Worm (Caenorhabditis elegans) whole organism, L4 larva: Measurements from ENCODE around the gene C02G6.2.
A peak's percentile ranks its signal among the peaks of the same experiment; 100 is the strongest.

ENCODE experiments used
- F37D6.2 ChIP-seq: sonication (generic microtip); optimal IDR thresholded peaks from 2 replicates; lab custom pipeline; 2016; ENCODE audit warnings: mild to moderate bottlenecking, missing genetic modification characterization, missing compliant biosample characterization
- ama-1 ChIP-seq: fragments of 150-350 bp; optimal IDR thresholded peaks from 2 replicates; lab custom pipeline; 2014; ENCODE audit warnings: inconsistent platforms, mixed read lengths
- ceh-28 ChIP-seq: fragments of 150-350 bp; optimal IDR thresholded peaks from 2 replicates; lab custom pipeline; 2014; ENCODE audit warnings: missing biosample characterization, missing genetic modification reagents, missing genetic modification characterization
- dmd-9 ChIP-seq: fragments of 200-800 bp; sonication (Bioruptor generic); IDR thresholded peaks from 2 replicates; pipeline ENCODE4 v1.3.6; 2022; ENCODE audit warnings: missing genetic modification reagents, missing genetic modification characterization, missing compliant biosample characterization
- egl-27 ChIP-seq: sonication (generic microtip); optimal IDR thresholded peaks from 3 replicates; lab custom pipeline; 2017; ENCODE audit warnings: missing biosample characterization, missing genetic modification reagents, missing genetic modification characterization
- jun-1 ChIP-seq: fragments of 150-350 bp; optimal IDR thresholded peaks from 2 replicates; lab custom pipeline; 2014; ENCODE audit warnings: missing biosample characterization, missing genetic modification reagents, missing genetic modification characterization
- lin-29 ChIP-seq: fragments of 200-800 bp; sonication (Bioruptor generic); IDR thresholded peaks from 2 replicates; pipeline ENCODE4 v1.3.6; 2022; ENCODE audit warnings: missing genetic modification reagents, missing genetic modification characterization, missing compliant biosample characterization
- nhr-11 ChIP-seq: fragments of 150-350 bp; optimal IDR thresholded peaks from 2 replicates; lab custom pipeline; 2014; ENCODE audit warnings: missing biosample characterization, missing genetic modification characterization
- pqm-1 ChIP-seq: sonication (generic microtip); optimal IDR thresholded peaks from 2 replicates; lab custom pipeline; 2017; ENCODE audit warnings: missing biosample characterization, missing genetic modification characterization
- skn-1 ChIP-seq: fragments of 150-350 bp; optimal IDR thresholded peaks from 2 replicates; lab custom pipeline; 2014; ENCODE audit warnings: missing biosample characterization, missing genetic modification characterization

ce11 chrV:5844349-5844760 is 27.5 kb upstream of the C02G6.2 start:
- TF ChIP-seq ama-1 (lab: Kevin White, UChicago): peak; percentile 34
- TF ChIP-seq jun-1 (tag; lab: Kevin White, UChicago): peak; percentile 30
- TF ChIP-seq egl-27 (tag; lab: Kevin White, UChicago): no peak
- TF ChIP-seq F37D6.2 (tag; lab: Kevin White, UChicago): no peak
- TF ChIP-seq skn-1 (tag; lab: Kevin White, UChicago): no peak
- TF ChIP-seq nhr-11 (tag; lab: Kevin White, UChicago): peak; percentile 87
- no peak for TF ChIP-seq pqm-1 (tag; lab: Kevin White, UChicago)
- TF ChIP-seq dmd-9 (GFP tag; lab: Robert Waterston, UW): no peak
- TF ChIP-seq ceh-28 (tag; lab: Kevin White, UChicago): no peak
- peak; percentile 66; the same call in 1 of the 2 replicates for TF ChIP-seq lin-29
